Fruit fly (Drosophila melanogaster) whole organism, adult: ENCODE results near the gene CG9328.

ENCODE experiments used
- CG14711 ChIP-seq: fragments of 200-800 bp; sonication (Bioruptor generic); optimal IDR thresholded peaks from 2 replicates; lab custom pipeline; 2018; ENCODE audit warnings: missing biosample characterization, mild to moderate bottlenecking, missing genetic modification characterization, moderate library complexity
- CG33017 ChIP-seq: fragments of 200-800 bp; sonication (Bioruptor generic); optimal IDR thresholded peaks from 2 replicates; lab custom pipeline; 2018; ENCODE audit warnings: missing biosample characterization, mild to moderate bottlenecking, missing genetic modification characterization, moderate library complexity
- Mnt ChIP-seq: fragments of 200-800 bp; sonication (Bioruptor generic); optimal IDR thresholded peaks from 2 replicates; lab custom pipeline; 2016; ENCODE audit warnings: missing biosample characterization, mild to moderate bottlenecking, missing genetic modification characterization
- cnc ChIP-seq, 2 experiments: fragments of >200 bp; optimal IDR thresholded peaks; 2 replicates each; lab custom pipeline; 2017
- kay ChIP-seq: fragments of 200-800 bp; sonication (Bioruptor generic); peaks from one replicate; lab custom pipeline; 2016; ENCODE audit warnings: missing biosample characterization, missing genetic modification characterization, borderline replicate concordance
- ovo ChIP-seq: fragments of 200-800 bp; sonication (Bioruptor generic); optimal IDR thresholded peaks from 2 replicates; lab custom pipeline; 2016; ENCODE audit warnings: missing biosample characterization, missing genetic modification characterization
- tj ChIP-seq: fragments of 200-800 bp; sonication (Bioruptor generic); optimal IDR thresholded peaks from 3 replicates; lab custom pipeline; 2017; ENCODE audit warnings: missing biosample characterization, mild to moderate bottlenecking, missing genetic modification characterization, moderate library complexity

DNA sequence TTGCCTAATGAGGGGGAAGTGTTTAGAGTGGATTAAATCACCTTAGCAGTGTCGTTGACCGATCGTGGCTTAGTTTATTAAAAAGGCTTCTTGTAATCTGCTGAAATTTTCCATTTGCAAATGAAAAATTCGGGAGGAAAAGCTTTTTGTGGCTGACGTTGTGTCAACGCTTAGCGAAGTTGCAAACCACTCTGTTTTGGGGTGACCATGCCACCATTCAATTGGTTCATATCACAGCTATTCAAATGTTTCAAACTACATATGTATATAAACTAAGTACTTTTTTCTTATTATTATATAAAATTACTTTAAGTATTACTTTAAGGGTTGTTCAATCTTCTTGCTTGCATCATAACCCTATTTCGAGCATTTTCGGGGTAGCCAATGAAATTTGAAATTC, 54.1 kb downstream of the CG9328 start:
- no peak for TF ChIP-seq kay
- no peak for TF ChIP-seq Mnt (GFP tag; lab: Kevin White, UChicago)
- TF ChIP-seq tj, result no peak
- no peak for TF ChIP-seq CG33017 (tag; lab: Kevin White, UChicago)
- no peak for TF ChIP-seq ovo
- no peak for TF ChIP-seq CG14711 (tag; lab: Kevin White, UChicago)
- no peak for TF ChIP-seq cnc (optimal IDR thresholded peaks at IDR 0.05; lab: Kevin White, UChicago)
